Fruit fly (Drosophila melanogaster) whole organism, wandering third instar larva: ENCODE measurements around the gene cv-c.

Source experiments
- Abd-B ChIP-seq: fragments of >200 bp; optimal IDR thresholded peaks from 2 replicates; lab custom pipeline; 2017; ENCODE audit warnings: missing biosample characterization, missing genetic modification characterization
- CrebA ChIP-seq: fragments of 200-800 bp; sonication (Bioruptor generic); optimal IDR thresholded peaks from 2 replicates; lab custom pipeline; 2016; ENCODE audit warnings: missing biosample characterization, mild to moderate bottlenecking, missing genetic modification characterization, borderline replicate concordance
- Hr78 ChIP-seq: fragments of >200 bp; optimal IDR thresholded peaks from 2 replicates; lab custom pipeline; 2017; ENCODE audit warnings: missing biosample characterization, missing genetic modification characterization
- Hr83 ChIP-seq: fragments of 200-300 bp; sonication (Bioruptor generic); optimal IDR thresholded peaks from 2 replicates; lab custom pipeline; 2016; ENCODE audit warnings: missing biosample characterization, mild to moderate bottlenecking, missing genetic modification characterization, moderate library complexity; ENCODE audit not compliant: poor library complexity, severe bottlenecking
- Mio ChIP-seq: sonication (Bioruptor generic); optimal IDR thresholded peaks from 2 replicates; lab custom pipeline; 2016; ENCODE audit warnings: missing biosample characterization, missing genetic modification characterization
- Myc ChIP-seq: fragments of >200 bp; optimal IDR thresholded peaks from 2 replicates; lab custom pipeline; 2017
- lola ChIP-seq: fragments of >200 bp; optimal IDR thresholded peaks from 2 replicates; lab custom pipeline; 2017; ENCODE audit warnings: missing biosample characterization, missing genetic modification characterization
- pan ChIP-seq: fragments of >200 bp; optimal IDR thresholded peaks from 2 replicates; lab custom pipeline; 2017
- psq ChIP-seq: fragments of 200-800 bp; sonication (Bioruptor generic); optimal IDR thresholded peaks from 3 replicates; lab custom pipeline; 2017; ENCODE audit warnings: missing biosample characterization, mild to moderate bottlenecking, missing genetic modification characterization, moderate library complexity
- tai ChIP-seq: sonication (Bioruptor generic); optimal IDR thresholded peaks from 2 replicates; lab custom pipeline; 2016; ENCODE audit warnings: missing biosample characterization, missing genetic modification characterization

dm6 chr3R:14445092-14445491 lies 36.4 kb downstream of the cv-c start:
- TF ChIP-seq CrebA (no peak), Mio (GFP tag; lab: Kevin White, UChicago) (no peak), pan (lab: Kevin White, UChicago) (no peak), Myc (lab: Kevin White, UChicago) (no peak), Hr83 (no peak), psq (no peak), Hr78 (no peak), Abd-B (GFP tag; lab: Kevin White, UChicago) (no peak), lola (GFP tag; lab: Kevin White, UChicago) (no peak), tai (no peak)
